Fruit fly (Drosophila melanogaster): Measurements from ENCODE around the gene tey.

Gene tey

DNA sequence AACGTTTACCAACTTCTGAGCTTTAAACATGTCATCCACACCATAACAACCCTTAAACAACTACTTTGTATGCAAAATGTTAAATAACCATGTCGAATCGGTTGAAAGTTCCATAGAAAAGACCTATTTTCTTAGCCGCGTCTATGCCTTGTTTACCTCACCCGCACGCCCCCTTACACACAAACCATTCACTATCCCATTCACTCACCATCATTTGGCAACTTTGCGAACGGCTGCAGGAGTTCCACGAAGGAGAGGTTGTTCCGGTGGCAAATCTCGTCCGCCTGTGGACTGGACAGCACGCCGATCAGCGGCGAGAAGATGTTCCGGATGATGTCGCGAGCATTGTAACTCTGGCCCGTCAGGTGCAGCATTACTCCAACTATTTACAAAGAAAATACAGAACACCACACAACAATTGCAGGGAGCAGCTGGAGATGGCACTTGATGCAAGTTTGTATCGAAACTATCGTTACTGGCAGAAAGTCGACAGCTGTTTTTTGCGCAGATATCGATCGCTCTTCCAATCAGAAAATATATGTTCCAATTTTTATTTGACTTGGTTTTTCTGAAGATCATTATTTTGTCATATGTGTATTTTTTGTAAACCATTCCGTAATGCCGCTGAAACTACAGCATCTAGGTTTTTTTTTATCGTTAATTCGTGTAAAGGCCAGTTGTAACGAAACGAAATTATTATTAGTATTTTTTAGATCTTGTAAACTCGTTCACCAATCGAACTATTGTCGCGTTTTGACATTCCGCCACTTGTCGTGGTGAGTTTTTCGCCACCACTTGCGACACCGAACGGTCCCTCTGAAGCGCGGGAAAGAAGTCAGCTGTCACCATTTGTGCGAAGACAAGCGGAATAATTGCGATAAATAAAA lies 45.6 kb downstream of the tey start, which contains the start of gene asf1 (continued):
- no peak for TF ChIP-seq CG3281 (GFP tag; optimal IDR thresholded peaks at IDR 0.05)
- TF ChIP-seq Ptx1 (GFP tag; IDR thresholded peaks at IDR 0.05): no peak
- TF ChIP-seq CG7987 (GFP tag; optimal IDR thresholded peaks at IDR 0.05): no peak
- no peak for TF ChIP-seq Jarid2 (GFP tag; optimal IDR thresholded peaks at IDR 0.05)
- TF ChIP-seq CG4282 (GFP tag; optimal IDR thresholded peaks at IDR 0.05): no peak
- no peak for TF ChIP-seq CG4854 (GFP tag; optimal IDR thresholded peaks at IDR 0.05)
- TF ChIP-seq CG7839 (tag; optimal IDR thresholded peaks at IDR 0.05): no peak
- TF ChIP-seq CG7357 (GFP tag; IDR thresholded peaks at IDR 0.05): no peak
- TF ChIP-seq schlank (tag; optimal IDR thresholded peaks at IDR 0.05): no peak
- TF ChIP-seq CG2202 (tag; optimal IDR thresholded peaks at IDR 0.05): no peak
- TF ChIP-seq cato (GFP tag; optimal IDR thresholded peaks at IDR 0.05; ENCODE audit: borderline replicate concordance): no peak
- TF ChIP-seq Atf6 (GFP tag; IDR thresholded peaks at IDR 0.05): no peak
- TF ChIP-seq CG31224 (GFP tag; IDR thresholded peaks at IDR 0.05): no peak
- no peak for TF ChIP-seq peb (GFP tag; IDR thresholded peaks at IDR 0.05)
- no peak for TF ChIP-seq Atf-2 (GFP tag; optimal IDR thresholded peaks at IDR 0.05)
- TF ChIP-seq pzg (GFP tag; optimal IDR thresholded peaks at IDR 0.05): peak; percentile 56
- peak; percentile 63 for TF ChIP-seq D (optimal IDR thresholded peaks at IDR 0.05)
- TF ChIP-seq D (GFP tag; optimal IDR thresholded peaks at IDR 0.05): no peak
- TF ChIP-seq ato (GFP tag; IDR thresholded peaks at IDR 0.05; ENCODE audit: partially characterized antibody): peak; percentile 45; the same call in 1 of the 2 replicates
- TF ChIP-seq gro (GFP tag; optimal IDR thresholded peaks at IDR 0.05): no peak
- TF ChIP-seq CG3163 (GFP tag; optimal IDR thresholded peaks at IDR 0.05): no peak
- TF ChIP-seq B-H1 (GFP tag; IDR thresholded peaks at IDR 0.05): no peak
- no peak for TF ChIP-seq danr (GFP tag; IDR thresholded peaks at IDR 0.05)
- TF ChIP-seq NK7.1 (GFP tag; optimal IDR thresholded peaks at IDR 0.05): no peak
- TF ChIP-seq nom (GFP tag; optimal IDR thresholded peaks at IDR 0.05): no peak
- TF ChIP-seq amos (GFP tag; IDR thresholded peaks at IDR 0.05; ENCODE audit: partially characterized antibody): peak; percentile 74
- peak; percentile 14 for TF ChIP-seq tin (GFP tag; optimal IDR thresholded peaks at IDR 0.05)
- TF ChIP-seq az2 (GFP tag; optimal IDR thresholded peaks at IDR 0.05): peak; percentile 18
- TF ChIP-seq CG11504 (tag; optimal IDR thresholded peaks at IDR 0.05): peak; percentile 51
- TF ChIP-seq CG4360 (GFP tag; IDR thresholded peaks at IDR 0.05): no peak
- TF ChIP-seq CG1529 (GFP tag; optimal IDR thresholded peaks at IDR 0.05): no peak
- no peak for TF ChIP-seq CG16863 (GFP tag; optimal IDR thresholded peaks at IDR 0.05)
- TF ChIP-seq chif (GFP tag; optimal IDR thresholded peaks at IDR 0.05): no peak
- TF ChIP-seq CG1233 (GFP tag; optimal IDR thresholded peaks at IDR 0.05): no peak
- TF ChIP-seq Dll (GFP tag; IDR thresholded peaks at IDR 0.05; ENCODE audit: partially characterized antibody): peak; percentile 88
- TF ChIP-seq Doc3 (GFP tag; IDR thresholded peaks at IDR 0.05; ENCODE audit: partially characterized antibody): peak; percentile 67
- TF ChIP-seq CG32767 (GFP tag; IDR thresholded peaks at IDR 0.05): no peak
- TF ChIP-seq CG17829 (tag; optimal IDR thresholded peaks at IDR 0.05): no peak
- no peak for TF ChIP-seq CG17568 (GFP tag; optimal IDR thresholded peaks at IDR 0.05)
- TF ChIP-seq CG10147 (GFP tag; optimal IDR thresholded peaks at IDR 0.05): no peak
- TF ChIP-seq CG17361 (GFP tag; IDR thresholded peaks at IDR 0.05): no peak; the same call in 1 of the 3 replicates
- TF ChIP-seq fd102C (GFP tag; optimal IDR thresholded peaks at IDR 0.05): no peak
- no peak for TF ChIP-seq CG10321 (GFP tag; IDR thresholded peaks at IDR 0.05)
- TF ChIP-seq TFAM (GFP tag; optimal IDR thresholded peaks at IDR 0.05): no peak
- no peak for TF ChIP-seq chm (GFP tag; IDR thresholded peaks at IDR 0.05)
- TF ChIP-seq pita (GFP tag; optimal IDR thresholded peaks at IDR 0.05): no peak
- no peak for TF ChIP-seq dysf (GFP tag; IDR thresholded peaks at IDR 0.05)
- TF ChIP-seq CG14965 (GFP tag; optimal IDR thresholded peaks at IDR 0.05; ENCODE audit: borderline replicate concordance): no peak
- no peak for TF ChIP-seq da (GFP tag; optimal IDR thresholded peaks at IDR 0.05)
